Fruit fly (Drosophila melanogaster): ENCODE data around the gene CG15739.
A peak's percentile ranks its signal among the peaks of the same experiment; 100 is the strongest.

The CG15739 gene

DNA sequence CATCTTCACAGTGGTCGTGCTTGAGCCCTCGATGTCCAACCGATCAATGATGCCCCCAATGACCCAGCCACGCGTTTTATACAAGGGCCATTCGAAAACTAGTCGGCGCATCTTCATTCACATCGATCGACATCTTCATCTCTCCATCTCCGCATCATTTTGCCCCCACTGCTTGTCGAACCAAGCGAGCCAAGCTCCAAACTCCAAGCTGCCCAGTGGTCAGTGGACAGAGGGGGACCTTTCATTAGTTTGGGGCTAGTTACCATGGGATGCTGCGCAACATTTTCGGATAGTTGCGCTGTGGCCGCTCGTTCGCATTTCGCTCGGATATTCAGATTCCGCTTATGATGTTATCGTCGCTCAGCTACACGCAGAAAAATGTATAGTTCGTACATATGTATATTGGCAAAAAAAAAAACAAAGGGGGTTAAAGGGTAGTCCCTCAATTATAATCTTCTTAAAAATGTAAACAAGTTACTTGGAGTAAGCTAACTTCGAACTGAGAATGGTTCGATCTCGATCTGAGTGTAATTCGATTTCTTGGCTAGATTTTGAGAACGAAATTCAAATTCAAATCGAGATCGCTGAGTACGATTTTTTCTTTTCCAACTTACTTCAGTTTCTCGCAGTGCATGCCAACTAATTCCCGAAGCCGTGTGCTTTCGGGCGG, 26.9 kb upstream of the CG15739 start, which contains the start of gene CG15740 (continued):
- TF ChIP-seq hkb (optimal IDR thresholded peaks at IDR 0.05) (no peak), hkb (GFP tag; IDR thresholded peaks at IDR 0.05) (peak; percentile 77), CG2678 (tag; optimal IDR thresholded peaks at IDR 0.05) (peak; percentile 49), CG10654 (GFP tag; optimal IDR thresholded peaks at IDR 0.05) (no peak), CG17359 (tag; optimal IDR thresholded peaks at IDR 0.05) (peak; percentile 42), vvl (GFP tag; IDR thresholded peaks at IDR 0.05) (peak; percentile 52), CG34422 (GFP tag; IDR thresholded peaks at IDR 0.05) (peak; percentile 51; the same call in 1 of the 3 replicates), CG9932 (GFP tag; IDR thresholded peaks at IDR 0.05) (no peak), CG16863 (GFP tag; optimal IDR thresholded peaks at IDR 0.05) (peak; percentile 29), salm (tag; optimal IDR thresholded peaks at IDR 0.05) (no peak), chm (GFP tag; IDR thresholded peaks at IDR 0.05) (no peak), CG13296 (GFP tag; optimal IDR thresholded peaks at IDR 0.05) (peak; percentile 17), CG17385 (GFP tag; optimal IDR thresholded peaks at IDR 0.05) (peak; percentile 8), nmo (GFP tag; optimal IDR thresholded peaks at IDR 0.05) (peak; percentile 45), pan (optimal IDR thresholded peaks at IDR 0.05) (no peak), pan (GFP tag; optimal IDR thresholded peaks at IDR 0.05 in 1 of 2, IDR thresholded peaks at IDR 0.05 in 1 of 2) (peak in 1 of 2 experiments; percentile 55), CG12071 (GFP tag; optimal IDR thresholded peaks at IDR 0.05) (no peak), Hr78 (GFP tag; optimal IDR thresholded peaks at IDR 0.05) (no peak), PHDP (tag; optimal IDR thresholded peaks at IDR 0.05) (peak; percentile 28)

DNA sequence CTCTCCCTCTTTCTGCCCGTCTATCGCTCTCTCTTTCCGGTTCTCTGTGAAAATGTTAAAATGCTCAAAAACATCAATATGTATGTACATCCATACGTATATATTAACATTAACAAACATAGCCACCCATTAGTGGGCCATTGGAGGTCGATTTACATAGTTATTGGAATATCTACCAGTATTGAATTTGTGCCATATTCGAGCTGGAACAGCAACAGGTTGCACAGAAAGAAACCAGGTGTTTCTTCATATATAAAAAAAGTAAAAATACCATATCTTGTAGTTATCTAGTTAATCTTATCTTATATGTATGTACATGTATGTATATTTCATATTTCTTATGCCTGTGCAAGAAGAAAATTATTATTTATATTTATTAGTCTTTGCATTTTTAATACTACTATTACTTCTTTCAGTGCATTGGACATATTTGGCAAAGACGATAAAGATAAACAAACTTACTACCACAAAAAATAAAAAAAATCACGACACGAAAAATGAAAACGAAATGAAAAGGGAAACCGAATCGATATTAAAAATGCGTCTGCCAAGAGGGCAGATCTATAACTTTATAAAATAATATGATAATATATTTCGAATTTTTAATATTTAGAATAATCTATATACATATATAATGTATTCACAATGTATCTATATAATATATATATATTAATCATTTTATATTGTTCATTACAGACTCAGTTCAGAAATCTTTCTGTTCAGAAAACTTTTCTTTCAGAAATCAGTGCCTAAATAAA, 24.4 kb upstream of the CG15739 start:
- TF ChIP-seq zf30C (GFP tag; optimal IDR thresholded peaks at IDR 0.05) (no peak), p53 (GFP tag; optimal IDR thresholded peaks at IDR 0.05) (no peak), crol (GFP tag; IDR thresholded peaks at IDR 0.05) (no peak), D19B (GFP tag; optimal IDR thresholded peaks at IDR 0.05) (no peak), CG3281 (GFP tag; optimal IDR thresholded peaks at IDR 0.05) (peak; percentile 37), CG33557 (GFP tag; optimal IDR thresholded peaks at IDR 0.05) (no peak), CG32532 (GFP tag; IDR thresholded peaks at IDR 0.05) (0 out of 2 replicates have a peak, but pooled peaks have one; percentile 8), Chrac-16 (GFP tag; optimal IDR thresholded peaks at IDR 0.05) (no peak), CG7786 (GFP tag; optimal IDR thresholded peaks at IDR 0.05) (no peak), pros (GFP tag; optimal IDR thresholded peaks at IDR 0.05) (no peak), CG9932 (GFP tag; IDR thresholded peaks at IDR 0.05) (peak; percentile 37), nerfin-1 (tag; optimal IDR thresholded peaks at IDR 0.05) (peak; percentile 13), slou (GFP tag; optimal IDR thresholded peaks at IDR 0.05) (no peak), CG10366 (GFP tag; IDR thresholded peaks at IDR 0.05) (peak; percentile 61), CG4282 (GFP tag; optimal IDR thresholded peaks at IDR 0.05) (no peak), seq (GFP tag; IDR thresholded peaks at IDR 0.05) (peak; percentile 26; the same call in 1 of the 2 replicates), Antp (GFP tag; optimal IDR thresholded peaks at IDR 0.05) (no peak), Dfd (GFP tag; optimal IDR thresholded peaks at IDR 0.05) (no peak), CG18262 (tag; optimal IDR thresholded peaks at IDR 0.05) (peak; percentile 57), sna (GFP tag; IDR thresholded peaks at IDR 0.05; ENCODE audit: partially characterized antibody) (no peak), Ada2b (GFP tag; IDR thresholded peaks at IDR 0.05) (peak; percentile 44; the same call in 1 of the 2 replicates), lilli (GFP tag; optimal IDR thresholded peaks at IDR 0.05) (no peak), otp (GFP tag; IDR thresholded peaks at IDR 0.05) (0 out of 3 replicates have a peak, but pooled peaks have one; percentile 20), gsb-n (tag; optimal IDR thresholded peaks at IDR 0.05) (peak; percentile 5), CG7357 (GFP tag; IDR thresholded peaks at IDR 0.05) (no peak), Ssrp (tag; optimal IDR thresholded peaks at IDR 0.05) (no peak), CG3065 (GFP tag; optimal IDR thresholded peaks at IDR 0.05) (no peak), CG4730 (GFP tag; IDR thresholded peaks at IDR 0.05) (no peak), Hr3 (GFP tag; optimal IDR thresholded peaks at IDR 0.05) (peak; percentile 6), zfh2 (GFP tag; optimal IDR thresholded peaks at IDR 0.05) (no peak), CG11504 (tag; optimal IDR thresholded peaks at IDR 0.05) (peak; percentile 76)

Measured in whole organism, embryonic.